Fruit fly (Drosophila melanogaster) whole organism, wandering third instar larva: ENCODE measurements around the gene nod.

Experiments used
- CG9705 ChIP-seq: fragments of 200-800 bp; sonication (Bioruptor generic); optimal IDR thresholded peaks from 2 replicates; lab custom pipeline; 2018; ENCODE audit warnings: missing biosample characterization, mild to moderate bottlenecking, missing genetic modification characterization
- Dfd ChIP-seq: fragments of >200 bp; optimal IDR thresholded peaks from 2 replicates; lab custom pipeline; 2017; ENCODE audit warnings: missing biosample characterization, missing genetic modification characterization
- GATAd ChIP-seq: sonication (Bioruptor generic); optimal IDR thresholded peaks from 2 replicates; lab custom pipeline; 2016; ENCODE audit warnings: missing biosample characterization, missing genetic modification characterization
- Mio ChIP-seq: sonication (Bioruptor generic); optimal IDR thresholded peaks from 2 replicates; lab custom pipeline; 2016; ENCODE audit warnings: missing biosample characterization, missing genetic modification characterization
- br ChIP-seq: fragments of 200-800 bp; sonication (Bioruptor generic); optimal IDR thresholded peaks from 2 replicates; lab custom pipeline; 2016; ENCODE audit warnings: missing biosample characterization, missing genetic modification characterization
- dsf ChIP-seq: sonication (Bioruptor generic); optimal IDR thresholded peaks from 2 replicates; lab custom pipeline; 2016; ENCODE audit warnings: missing biosample characterization, missing genetic modification characterization, borderline replicate concordance
- h ChIP-seq: fragments of 200-800 bp; sonication (Bioruptor generic); optimal IDR thresholded peaks from 3 replicates; lab custom pipeline; 2016; ENCODE audit warnings: missing biosample characterization, mild to moderate bottlenecking, missing genetic modification characterization
- pan ChIP-seq: fragments of >200 bp; optimal IDR thresholded peaks from 2 replicates; lab custom pipeline; 2017
- psq ChIP-seq: fragments of 200-800 bp; sonication (Bioruptor generic); optimal IDR thresholded peaks from 3 replicates; lab custom pipeline; 2017; ENCODE audit warnings: missing biosample characterization, mild to moderate bottlenecking, missing genetic modification characterization, moderate library complexity
- rgr ChIP-seq: fragments of 200-800 bp; sonication (Bioruptor generic); optimal IDR thresholded peaks from 3 replicates; lab custom pipeline; 2016; ENCODE audit warnings: missing biosample characterization, mild to moderate bottlenecking, missing genetic modification characterization
- woc ChIP-seq: sonication (Bioruptor generic); optimal IDR thresholded peaks from 2 replicates; lab custom pipeline; 2016; ENCODE audit warnings: missing biosample characterization, mild to moderate bottlenecking, missing genetic modification characterization

- TF ChIP-seq pan (lab: Kevin White, UChicago) (no peak), psq (peak; percentile 2), h (GFP tag; lab: Kevin White, UChicago) (no peak), br (GFP tag; lab: Kevin White, UChicago) (no peak), woc (no peak), CG9705 (GFP tag; lab: Kevin White, UChicago) (no peak), rgr (GFP tag; lab: Kevin White, UChicago) (no peak), Dfd (no peak), dsf (GFP tag; lab: Kevin White, UChicago) (no peak), GATAd (GFP tag; lab: Kevin White, UChicago) (no peak), Mio (GFP tag; lab: Kevin White, UChicago) (no peak)
Observed at dm6 chrX:11544110-11544950, 36.2 kb upstream of the nod start.
